Worm (Caenorhabditis elegans): ENCODE data around the gene M04C3.5.

ce11 chrV:19468083-19468482, 18.6 kb downstream of the M04C3.5 start, which contains the start of gene Y43F8B.12:
- TF ChIP-seq T22C8.4 (GFP tag; IDR thresholded peaks at IDR 0.05): no peak
- no peak for TF ChIP-seq ztf-23 (GFP tag; IDR thresholded peaks at IDR 0.05)
- TF ChIP-seq flt-1 (GFP tag; IDR thresholded peaks at IDR 0.05): no peak
- no peak for TF ChIP-seq klf-2 (GFP tag; conservative IDR thresholded peaks at IDR 0.05)
- no peak for TF ChIP-seq tab-1 (GFP tag; IDR thresholded peaks at IDR 0.05)
- no peak for TF ChIP-seq med-1 (GFP tag; optimal IDR thresholded peaks at IDR 0.05; ENCODE audit: insufficient read depth)
- TF ChIP-seq cog-1 (tag; optimal IDR thresholded peaks at IDR 0.05): no peak
- no peak for TF ChIP-seq ref-1 (GFP tag; conservative IDR thresholded peaks at IDR 0.05)
- no peak for TF ChIP-seq ztf-29 (GFP tag; IDR thresholded peaks at IDR 0.05)

All from whole organism, midembryonic.